Fruit fly (Drosophila melanogaster) whole organism, embryonic: ENCODE measurements around the gene CG8960.

Experiments used
- Antp ChIP-seq: fragments of 200-800 bp; sonication (Bioruptor generic); optimal IDR thresholded peaks from 3 replicates; lab custom pipeline; 2016; ENCODE audit warnings: missing biosample characterization, missing genetic modification characterization
- Atf6 ChIP-seq: fragments of 200-800 bp; sonication (Bioruptor generic); IDR thresholded peaks from 2 replicates; pipeline ENCODE4 v1.3.6; 2022; ENCODE audit warnings: missing biosample characterization, missing genetic modification characterization
- CG10321 ChIP-seq: fragments of 200-800 bp; sonication (Bioruptor generic); IDR thresholded peaks from 2 replicates; pipeline ENCODE4 v1.3.6; 2022; ENCODE audit warnings: missing biosample characterization, missing genetic modification characterization
- CG10462 ChIP-seq: fragments of 200-800 bp; sonication (Bioruptor generic); optimal IDR thresholded peaks from 2 replicates; lab custom pipeline; 2016; ENCODE audit warnings: missing biosample characterization, missing genetic modification characterization
- CG10543 ChIP-seq: fragments of 200-800 bp; sonication (Bioruptor generic); optimal IDR thresholded peaks from 3 replicates; lab custom pipeline; 2017; ENCODE audit warnings: missing biosample characterization, mild to moderate bottlenecking, missing genetic modification characterization, moderate library complexity
- CG11504 ChIP-seq: fragments of 200-800 bp; sonication (Bioruptor generic); optimal IDR thresholded peaks from 3 replicates; lab custom pipeline; 2019; ENCODE audit warnings: missing biosample characterization, mild to moderate bottlenecking, missing genetic modification characterization, moderate library complexity
- CG12236 ChIP-seq: fragments of 200-800 bp; sonication (Bioruptor generic); optimal IDR thresholded peaks from 2 replicates; lab custom pipeline; 2016; ENCODE audit warnings: missing biosample characterization, missing genetic modification characterization
- CG12744 ChIP-seq: fragments of 200-800 bp; sonication (Bioruptor generic); optimal IDR thresholded peaks from 2 replicates; lab custom pipeline; 2016; ENCODE audit warnings: missing biosample characterization, missing genetic modification characterization
- CG15073 ChIP-seq: fragments of 200-800 bp; sonication (Bioruptor generic); optimal IDR thresholded peaks from 2 replicates; lab custom pipeline; 2016; ENCODE audit warnings: missing biosample characterization, missing genetic modification characterization
- CG1647 ChIP-seq: fragments of 200-800 bp; sonication (Bioruptor generic); optimal IDR thresholded peaks from 3 replicates; lab custom pipeline; 2016; ENCODE audit warnings: missing biosample characterization, missing genetic modification characterization
- CG2120 ChIP-seq: fragments of 200-800 bp; sonication (Bioruptor generic); optimal IDR thresholded peaks from 3 replicates; lab custom pipeline; 2016; ENCODE audit warnings: missing biosample characterization, missing genetic modification characterization
- CG3281 ChIP-seq: fragments of 200-800 bp; sonication (Bioruptor generic); optimal IDR thresholded peaks from 3 replicates; lab custom pipeline; 2017; ENCODE audit warnings: missing biosample characterization, mild to moderate bottlenecking, missing genetic modification characterization
- CG34376 ChIP-seq: fragments of 200-800 bp; sonication (Bioruptor generic); optimal IDR thresholded peaks from 2 replicates; lab custom pipeline; 2018; ENCODE audit warnings: missing biosample characterization, mild to moderate bottlenecking, missing genetic modification characterization
- CG3838 ChIP-seq: fragments of 200-800 bp; sonication (Bioruptor generic); optimal IDR thresholded peaks from 3 replicates; lab custom pipeline; 2016; ENCODE audit warnings: missing biosample characterization, missing genetic modification characterization
- CG4282 ChIP-seq: fragments of 200-800 bp; sonication (Bioruptor generic); optimal IDR thresholded peaks from 2 replicates; lab custom pipeline; 2016; ENCODE audit warnings: missing biosample characterization, missing genetic modification characterization
- CG4328 ChIP-seq: fragments of 200-800 bp; sonication (Bioruptor generic); optimal IDR thresholded peaks from 3 replicates; lab custom pipeline; 2017; ENCODE audit warnings: missing biosample characterization, missing genetic modification reagents, missing genetic modification characterization
- CG4404 ChIP-seq: fragments of 200-800 bp; sonication (Bioruptor generic); IDR thresholded peaks from 2 replicates; pipeline ENCODE4 v1.3.6; 2022; ENCODE audit warnings: missing biosample characterization, missing genetic modification characterization
- CG6254 ChIP-seq: fragments of 200-800 bp; sonication (Bioruptor generic); optimal IDR thresholded peaks from 3 replicates; lab custom pipeline; 2017; ENCODE audit warnings: mild to moderate bottlenecking, missing biosample characterization, missing genetic modification reagents, missing genetic modification characterization
- CG6854 ChIP-seq: fragments of 200-800 bp; sonication (Bioruptor generic); optimal IDR thresholded peaks from 3 replicates; lab custom pipeline; 2017; ENCODE audit warnings: missing biosample characterization, mild to moderate bottlenecking, missing genetic modification characterization
- CG7963 ChIP-seq: fragments of 200-800 bp; sonication (Bioruptor generic); IDR thresholded peaks from 3 replicates; pipeline ENCODE4 v1.3.6; 2022; ENCODE audit warnings: missing biosample characterization, missing genetic modification characterization; ENCODE audit not compliant: partially characterized antibody
- CG8281 ChIP-seq: fragments of 200-800 bp; sonication (Bioruptor generic); optimal IDR thresholded peaks from 2 replicates; lab custom pipeline; 2018; ENCODE audit warnings: missing biosample characterization, mild to moderate bottlenecking, missing genetic modification characterization, moderate library complexity
- CG8478 ChIP-seq: fragments of >200 bp; optimal IDR thresholded peaks from 2 replicates; lab custom pipeline; 2018
- CG8924 ChIP-seq: fragments of 200-800 bp; optimal IDR thresholded peaks from 3 replicates; lab custom pipeline; 2019; ENCODE audit warnings: missing biosample characterization, mild to moderate bottlenecking, missing genetic modification characterization, moderate library complexity
- CG8944 ChIP-seq: fragments of 200-800 bp; sonication (Bioruptor generic); optimal IDR thresholded peaks from 3 replicates; lab custom pipeline; 2016; ENCODE audit warnings: missing biosample characterization, missing genetic modification characterization
- CTCF ChIP-seq: fragments of 200-800 bp; sonication (Bioruptor generic); optimal IDR thresholded peaks from 2 replicates; lab custom pipeline; 2017; ENCODE audit warnings: missing biosample characterization, mild to moderate bottlenecking, missing genetic modification characterization, moderate library complexity
- CoRest ChIP-seq: fragments of 200-800 bp; sonication (Bioruptor generic); optimal IDR thresholded peaks from 3 replicates; lab custom pipeline; 2018; ENCODE audit warnings: missing biosample characterization, mild to moderate bottlenecking, missing genetic modification characterization, moderate library complexity
- Drgx ChIP-seq: fragments of 200-800 bp; sonication (Bioruptor generic); IDR thresholded peaks from 2 replicates; pipeline ENCODE4 v1.3.6; 2022; ENCODE audit warnings: missing biosample characterization, missing genetic modification characterization
- GATAe ChIP-seq: fragments of 200-800 bp; sonication (Bioruptor generic); conservative IDR thresholded peaks from 2 replicates; pipeline ENCODE4 v1.3.6; 2022; ENCODE audit warnings: missing biosample characterization, missing genetic modification characterization
- H2.0 ChIP-seq: fragments of 200-800 bp; sonication (Bioruptor generic); IDR thresholded peaks from 2 replicates; pipeline ENCODE4 v1.3.6; 2022; ENCODE audit warnings: missing biosample characterization, missing genetic modification characterization
- Hey ChIP-seq: fragments of 200-800 bp; sonication (Bioruptor generic); optimal IDR thresholded peaks from 3 replicates; lab custom pipeline; 2018; ENCODE audit warnings: missing biosample characterization, mild to moderate bottlenecking, missing genetic modification characterization
- Mrtf ChIP-seq: fragments of 200-800 bp; sonication (Bioruptor generic); IDR thresholded peaks from 3 replicates; pipeline ENCODE4 v1.3.6; 2022; ENCODE audit warnings: missing biosample characterization, missing genetic modification characterization
- Nf-YC ChIP-seq: fragments of 200-800 bp; optimal IDR thresholded peaks from 3 replicates; lab custom pipeline; 2019; ENCODE audit warnings: missing biosample characterization, mild to moderate bottlenecking, missing genetic modification characterization, moderate library complexity
- Optix ChIP-seq: fragments of 200-800 bp; sonication (Bioruptor generic); IDR thresholded peaks from 3 replicates; pipeline ENCODE4 v1.3.6; 2022; ENCODE audit warnings: missing biosample characterization, missing genetic modification characterization
- Rfx ChIP-seq: fragments of 200-800 bp; sonication (Bioruptor generic); IDR thresholded peaks from 2 replicates; pipeline ENCODE4 v1.3.6; 2022; ENCODE audit warnings: missing biosample characterization, missing genetic modification characterization
- Vsx1 ChIP-seq: fragments of 200-800 bp; sonication (Bioruptor generic); optimal IDR thresholded peaks from 2 replicates; lab custom pipeline; 2017; ENCODE audit warnings: missing biosample characterization, mild to moderate bottlenecking, missing genetic modification characterization, missing genetic modification reagents
- aop ChIP-seq: fragments of 200-800 bp; sonication (Bioruptor generic); IDR thresholded peaks from 2 replicates; pipeline ENCODE4 v1.3.6; 2022; ENCODE audit warnings: missing biosample characterization, missing genetic modification characterization
- ato ChIP-seq: fragments of 200-800 bp; sonication (Bioruptor generic); IDR thresholded peaks from 2 replicates; pipeline ENCODE4 v1.3.6; 2022; ENCODE audit warnings: missing biosample characterization, missing genetic modification characterization; ENCODE audit not compliant: partially characterized antibody
- az2 ChIP-seq: fragments of 200-800 bp; sonication (Bioruptor generic); optimal IDR thresholded peaks from 3 replicates; lab custom pipeline; 2016; ENCODE audit warnings: missing biosample characterization, missing genetic modification characterization
- cad ChIP-seq: fragments of >200 bp; optimal IDR thresholded peaks from 2 replicates; lab custom pipeline; 2017; ENCODE audit warnings: missing biosample characterization, missing genetic modification characterization
- corto ChIP-seq: fragments of 200-800 bp; sonication (Bioruptor generic); optimal IDR thresholded peaks from 2 replicates; lab custom pipeline; 2016; ENCODE audit warnings: missing biosample characterization, mild to moderate bottlenecking, missing genetic modification characterization, moderate library complexity
- crol ChIP-seq: fragments of 200-800 bp; sonication (Bioruptor generic); IDR thresholded peaks from 2 replicates; pipeline ENCODE4 v1.3.6; 2022; ENCODE audit warnings: missing biosample characterization, missing genetic modification characterization
- cwo ChIP-seq: fragments of 200-800 bp; sonication (Bioruptor generic); optimal IDR thresholded peaks from 3 replicates; lab custom pipeline; 2017; ENCODE audit warnings: missing biosample characterization, missing genetic modification characterization, mild to moderate bottlenecking, moderate library complexity, missing genetic modification reagents
- gcm2 ChIP-seq: fragments of 200-800 bp; sonication (Bioruptor generic); optimal IDR thresholded peaks from 2 replicates; lab custom pipeline; 2016; ENCODE audit warnings: missing biosample characterization, missing genetic modification characterization
- hth ChIP-seq: fragments of >200 bp; optimal IDR thresholded peaks from 2 replicates; lab custom pipeline; 2017; ENCODE audit warnings: inconsistent platforms
- lab ChIP-seq: fragments of 200-800 bp; sonication (Bioruptor generic); optimal IDR thresholded peaks from 3 replicates; lab custom pipeline; 2017; ENCODE audit warnings: missing biosample characterization, missing genetic modification characterization, mild to moderate bottlenecking, moderate library complexity, missing genetic modification reagents
- nmo ChIP-seq: fragments of 200-800 bp; sonication (Bioruptor generic); optimal IDR thresholded peaks from 2 replicates; lab custom pipeline; 2018; ENCODE audit warnings: missing biosample characterization, mild to moderate bottlenecking, missing genetic modification characterization, moderate library complexity
- odd ChIP-seq: fragments of 200-800 bp; sonication (Bioruptor generic); optimal IDR thresholded peaks from 2 replicates; lab custom pipeline; 2017; ENCODE audit warnings: missing biosample characterization, mild to moderate bottlenecking, missing genetic modification characterization
- sr ChIP-seq: fragments of 200-800 bp; sonication (Bioruptor generic); IDR thresholded peaks from 3 replicates; pipeline ENCODE4 v1.3.6; 2022; ENCODE audit warnings: missing biosample characterization, missing genetic modification characterization
- trem ChIP-seq: fragments of 200-800 bp; optimal IDR thresholded peaks from 3 replicates; lab custom pipeline; 2019; ENCODE audit warnings: missing biosample characterization, mild to moderate bottlenecking, missing genetic modification characterization, moderate library complexity
- vnd ChIP-seq: fragments of 200-800 bp; sonication (Bioruptor generic); IDR thresholded peaks from 3 replicates; pipeline ENCODE4 v1.3.6; 2022; ENCODE audit warnings: missing biosample characterization, missing genetic modification characterization; ENCODE audit not compliant: partially characterized antibody
- wor ChIP-seq: fragments of 200-800 bp; sonication (Bioruptor generic); IDR thresholded peaks from 2 replicates; pipeline ENCODE4 v1.3.6; 2022; ENCODE audit warnings: missing biosample characterization, missing genetic modification characterization
- zen2 ChIP-seq: fragments of 200-800 bp; sonication (Bioruptor generic); IDR thresholded peaks from 3 replicates; pipeline ENCODE4 v1.3.6; 2022; ENCODE audit warnings: missing biosample characterization, missing genetic modification characterization; ENCODE audit not compliant: partially characterized antibody

Gene CG8960

DNA sequence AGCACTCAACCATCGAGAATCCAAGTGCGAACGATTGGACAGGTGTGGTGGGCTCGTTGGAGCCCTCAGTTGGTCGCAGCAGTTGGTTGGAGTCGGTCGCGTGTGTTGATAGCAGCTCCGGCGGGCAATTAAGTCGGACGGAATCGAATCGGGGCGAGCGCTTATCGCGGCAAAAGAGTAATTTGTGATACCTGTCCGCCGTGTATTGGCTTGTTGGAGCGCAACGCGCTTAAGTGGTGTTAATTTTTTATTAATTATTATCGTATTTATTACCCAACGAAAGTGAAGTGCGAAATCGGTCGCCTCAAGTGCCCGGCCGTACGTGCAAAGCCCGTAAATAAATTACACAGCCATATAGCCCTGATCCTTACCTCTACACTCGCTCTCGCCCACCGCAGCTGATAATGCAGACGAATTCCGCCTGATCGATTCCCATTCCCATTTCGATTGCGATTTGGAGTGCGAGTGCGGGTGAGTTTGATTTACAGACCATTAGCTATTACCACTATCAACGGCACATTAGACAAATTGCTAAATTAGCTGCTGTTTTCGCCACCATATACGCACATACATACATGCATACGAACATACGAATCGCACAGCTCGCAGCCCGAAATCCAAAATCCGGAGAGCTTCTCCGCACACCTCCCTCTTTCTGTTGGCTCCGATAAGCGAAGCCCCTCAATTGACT is 40.9 kb downstream of the CG8960 start, which contains the start of gene ACXD (continued):
- TF ChIP-seq CG10543: peak; percentile 43
- TF ChIP-seq CG12744 (GFP tag; lab: Kevin White, UChicago): no peak
- no peak for TF ChIP-seq CG3281
- no peak for TF ChIP-seq aop (GFP tag; lab: Robert Waterston, UW)
- no peak for TF ChIP-seq ato
- no peak for TF ChIP-seq CG8478 (lab: Kevin White, UChicago)
- no peak for TF ChIP-seq trem
- TF ChIP-seq GATAe (GFP tag; lab: Robert Waterston, UW): peak; percentile 66
- no peak for TF ChIP-seq CG2120 (GFP tag; lab: Kevin White, UChicago)
- TF ChIP-seq Vsx1 (GFP tag; lab: Kevin White, UChicago): no peak
- TF ChIP-seq az2 (GFP tag; lab: Kevin White, UChicago): no peak
- no peak for TF ChIP-seq CG10462 (GFP tag; lab: Kevin White, UChicago)
- TF ChIP-seq odd (GFP tag; lab: Kevin White, UChicago): no peak
- TF ChIP-seq CG34376 (GFP tag; lab: Kevin White, UChicago): peak; percentile 66
- TF ChIP-seq Mrtf: no peak
- TF ChIP-seq CG4328 (GFP tag; lab: Kevin White, UChicago): no peak
- peak; percentile 9 for TF ChIP-seq cwo (GFP tag; lab: Kevin White, UChicago)
- no peak for TF ChIP-seq CG8924
- no peak for TF ChIP-seq gcm2 (GFP tag; lab: Kevin White, UChicago)
- no peak for TF ChIP-seq CG15073 (GFP tag; lab: Kevin White, UChicago)
- TF ChIP-seq Nf-YC: no peak
- TF ChIP-seq sr (GFP tag; lab: Robert Waterston, UW): no peak
- TF ChIP-seq Optix: no peak
- no peak for TF ChIP-seq CG11504 (tag; lab: Kevin White, UChicago)
- no peak for TF ChIP-seq Rfx
- 0 out of 3 replicates have a peak, but pooled peaks have one; percentile 20 for TF ChIP-seq CG7963 (GFP tag; lab: Robert Waterston, UW)
- no peak for TF ChIP-seq CG4282 (GFP tag; lab: Kevin White, UChicago)
- no peak for TF ChIP-seq CoRest (tag; lab: Kevin White, UChicago)
- TF ChIP-seq CG8281 (tag; lab: Kevin White, UChicago): no peak
- no peak for TF ChIP-seq wor (GFP tag; lab: Robert Waterston, UW)
- TF ChIP-seq CG6854 (GFP tag; lab: Kevin White, UChicago): no peak
- no peak for TF ChIP-seq H2.0 (GFP tag; lab: Robert Waterston, UW)
- no peak for TF ChIP-seq CG12236 (GFP tag; lab: Kevin White, UChicago)
- no peak for TF ChIP-seq CG4404 (GFP tag; lab: Robert Waterston, UW)
- no peak for TF ChIP-seq CG8944
- TF ChIP-seq corto: no peak
- TF ChIP-seq cad: no peak
- TF ChIP-seq vnd (GFP tag; lab: Robert Waterston, UW): peak; percentile 44; the same call in 1 of the 3 replicates
- no peak for TF ChIP-seq Drgx (GFP tag; lab: Robert Waterston, UW)
- 0 out of 2 replicates have a peak, but pooled peaks have one; percentile 14 for TF ChIP-seq crol (GFP tag; lab: Robert Waterston, UW)
- TF ChIP-seq CG1647: no peak
- no peak for TF ChIP-seq CG6254 (GFP tag; lab: Kevin White, UChicago)
- no peak for TF ChIP-seq hth (lab: Kevin White, UChicago)
- TF ChIP-seq CTCF (GFP tag; lab: Kevin White, UChicago): no peak
- no peak for TF ChIP-seq Antp (GFP tag; lab: Kevin White, UChicago)
- no peak for TF ChIP-seq CG3838 (GFP tag; lab: Kevin White, UChicago)
- TF ChIP-seq lab: peak; percentile 73
- no peak for TF ChIP-seq nmo (GFP tag; lab: Kevin White, UChicago)
- TF ChIP-seq Atf6: no peak
- peak; percentile 6 for TF ChIP-seq Hey (tag; lab: Kevin White, UChicago)
- no peak for TF ChIP-seq CG10321
- TF ChIP-seq zen2 (GFP tag; lab: Robert Waterston, UW): no peak
